Fruit fly (Drosophila melanogaster): ENCODE measurements around the gene CG44837.

dm6 chr3L:11975811-11976210 is 37.1 kb upstream of the CG44837 start, which contains the start of gene CG43896:
- TF ChIP-seq ttk (optimal IDR thresholded peaks at IDR 0.05) (no peak), Myc (optimal IDR thresholded peaks at IDR 0.05) (no peak), psq (optimal IDR thresholded peaks at IDR 0.05) (no peak), h (optimal IDR thresholded peaks at IDR 0.05) (no peak), Sin3A (optimal IDR thresholded peaks at IDR 0.05) (no peak)

All from Kc167 (cell line).